Worm (Caenorhabditis elegans) whole organism, midembryonic: ENCODE measurements around the gene unc-53.
A peak's percentile ranks its signal among the peaks of the same experiment; 100 is the strongest.

ENCODE experiments used
- T22C8.4 ChIP-seq: fragments of 200-800 bp; sonication (Bioruptor generic); IDR thresholded peaks from 2 replicates; pipeline ENCODE4 v1.3.6; 2022; ENCODE audit warnings: missing genetic modification characterization, missing compliant biosample characterization
- cog-1 ChIP-seq: sonication (generic microtip); optimal IDR thresholded peaks from 2 replicates; lab custom pipeline; 2016; ENCODE audit warnings: missing genetic modification characterization, missing compliant biosample characterization
- flt-1 ChIP-seq: fragments of 200-800 bp; sonication (Bioruptor generic); IDR thresholded peaks from 2 replicates; pipeline ENCODE4 v1.3.6; 2022; ENCODE audit warnings: missing genetic modification characterization, missing compliant biosample characterization
- ref-1 ChIP-seq: fragments of 200-800 bp; sonication (Bioruptor generic); conservative IDR thresholded peaks from 2 replicates; pipeline ENCODE4 v1.3.6; 2022; ENCODE audit warnings: missing genetic modification reagents, missing genetic modification characterization, missing compliant biosample characterization
- tab-1 ChIP-seq: fragments of 200-800 bp; sonication (Bioruptor generic); IDR thresholded peaks from 2 replicates; pipeline ENCODE4 v1.3.6; 2022; ENCODE audit warnings: missing genetic modification characterization, missing compliant biosample characterization
- ztf-23 ChIP-seq: fragments of 200-800 bp; sonication (Bioruptor generic); IDR thresholded peaks from 2 replicates; pipeline ENCODE4 v1.3.6; 2022; ENCODE audit warnings: missing genetic modification reagents, missing genetic modification characterization, missing compliant biosample characterization
- ztf-29 ChIP-seq: fragments of 200-800 bp; sonication (Bioruptor generic); IDR thresholded peaks from 2 replicates; pipeline ENCODE4 v1.3.6; 2022; ENCODE audit warnings: missing genetic modification reagents, missing genetic modification characterization, missing compliant biosample characterization

- TF ChIP-seq ref-1, result no peak
- TF ChIP-seq ztf-23 (GFP tag; lab: Robert Waterston, UW), result no peak
- TF ChIP-seq ztf-29 (GFP tag; lab: Robert Waterston, UW), result no peak
- TF ChIP-seq flt-1 (GFP tag; lab: Robert Waterston, UW), result peak; percentile 46; the same call in 1 of the 2 replicates
- TF ChIP-seq tab-1 (GFP tag; lab: Robert Waterston, UW), result no peak
- TF ChIP-seq T22C8.4 (GFP tag; lab: Robert Waterston, UW), result no peak
- TF ChIP-seq cog-1, result no peak
Observed at ce11 chrII:11126312-11127000, 37.2 kb upstream of the unc-53 start, which contains the start of the genes rps-9 and lsm-1.
